Fruit fly (Drosophila melanogaster): ENCODE data around the gene qua.

Gene qua

dm6 chr2L:17450505-17451415, 46.2 kb downstream of the qua start (continued):
- TF ChIP-seq CG8632 (GFP tag; optimal IDR thresholded peaks at IDR 0.05): peak; percentile 74
- peak; percentile 55 for TF ChIP-seq Lpt (GFP tag; optimal IDR thresholded peaks at IDR 0.05)
- no peak; the same call in 2 of the 3 replicates for TF ChIP-seq eg (GFP tag; IDR thresholded peaks at IDR 0.05)
- TF ChIP-seq achi (GFP tag; optimal IDR thresholded peaks at IDR 0.05): peak; percentile 72
- peak; percentile 96 for TF ChIP-seq Eip78C (GFP tag)
- peak; percentile 62 for TF ChIP-seq CG16779 (tag; optimal IDR thresholded peaks at IDR 0.05)
- TF ChIP-seq CG11902 (GFP tag; optimal IDR thresholded peaks at IDR 0.05): peak; percentile 18
- peak; percentile 32 to 72 for TF ChIP-seq salr (GFP tag; optimal IDR thresholded peaks at IDR 0.05)
- TF ChIP-seq fd59A (GFP tag; optimal IDR thresholded peaks at IDR 0.05): peak; percentile 58
- no peak; the same call in 1 of the 2 replicates for TF ChIP-seq CG11294 (GFP tag; IDR thresholded peaks at IDR 0.05)
- TF ChIP-seq Gug (GFP tag; IDR thresholded peaks at IDR 0.05): no peak
- TF ChIP-seq CG6276 (GFP tag; optimal IDR thresholded peaks at IDR 0.05): peak; percentile 69
- TF ChIP-seq CG3919 (GFP tag; optimal IDR thresholded peaks at IDR 0.05): peak; percentile 78
- peak; percentile 80 for TF ChIP-seq CG32006 (GFP tag; optimal IDR thresholded peaks at IDR 0.05)
- TF ChIP-seq lz (GFP tag; optimal IDR thresholded peaks at IDR 0.05): peak; percentile 74
- TF ChIP-seq Smox (GFP tag; optimal IDR thresholded peaks at IDR 0.05): peak; percentile 82
- TF ChIP-seq Sox15 (GFP tag; optimal IDR thresholded peaks at IDR 0.05): peak; percentile 53
- peak; percentile 63 for TF ChIP-seq CG3032 (tag; optimal IDR thresholded peaks at IDR 0.05)
- TF ChIP-seq CG6792 (GFP tag; optimal IDR thresholded peaks at IDR 0.05): peak; percentile 77
- peak; percentile 77 for TF ChIP-seq Hr4 (GFP tag; optimal IDR thresholded peaks at IDR 0.05)
- peak; percentile 76 for TF ChIP-seq Sox14 (GFP tag; optimal IDR thresholded peaks at IDR 0.05)
- TF ChIP-seq Blimp-1 (GFP tag; optimal IDR thresholded peaks at IDR 0.05): peak; percentile 38
- no peak for TF ChIP-seq Hr38 (GFP tag; optimal IDR thresholded peaks at IDR 0.05)
- no peak for TF ChIP-seq CG9139 (GFP tag; optimal IDR thresholded peaks at IDR 0.05)
- TF ChIP-seq Hr39 (GFP tag; optimal IDR thresholded peaks at IDR 0.05): peak; percentile 72
- no peak for TF ChIP-seq dsx (GFP tag; optimal IDR thresholded peaks at IDR 0.05; ENCODE audit: poor library complexity, severe bottlenecking)
- peak; percentile 65 for TF ChIP-seq CG7368 (GFP tag; optimal IDR thresholded peaks at IDR 0.05)
- TF ChIP-seq Sox102F (GFP tag; optimal IDR thresholded peaks at IDR 0.05): peak; percentile 67
- no peak; the same call in 1 of the 2 replicates for TF ChIP-seq CG15336 (GFP tag; IDR thresholded peaks at IDR 0.05)
- TF ChIP-seq fkh (GFP tag; optimal IDR thresholded peaks at IDR 0.05): peak; percentile 10
- no peak; the same call in 2 of the 3 replicates for TF ChIP-seq CG6163 (GFP tag; IDR thresholded peaks at IDR 0.05)
- TF ChIP-seq spab (GFP tag; optimal IDR thresholded peaks at IDR 0.05): peak; percentile 52
- TF ChIP-seq ss (GFP tag; optimal IDR thresholded peaks at IDR 0.05): peak; percentile 3 to 58
- peak; percentile 35 for TF ChIP-seq CG1621 (tag; optimal IDR thresholded peaks at IDR 0.05)

- peak; percentile 35 for TF ChIP-seq Hr39 (GFP tag; optimal IDR thresholded peaks at IDR 0.05)
- TF ChIP-seq CG6792 (GFP tag; optimal IDR thresholded peaks at IDR 0.05): peak; percentile 34
- peak; percentile 65 for TF ChIP-seq CG4318 (GFP tag; optimal IDR thresholded peaks at IDR 0.05)
- TF ChIP-seq Eip75B (GFP tag; optimal IDR thresholded peaks at IDR 0.05): peak; percentile 45
- peak; percentile 20 for TF ChIP-seq Sox15 (GFP tag; optimal IDR thresholded peaks at IDR 0.05)
- TF ChIP-seq CG16779 (tag; optimal IDR thresholded peaks at IDR 0.05): no peak
- peak; percentile 2 for TF ChIP-seq lz (GFP tag; optimal IDR thresholded peaks at IDR 0.05)
- peak; percentile 76 for TF ChIP-seq pdm3 (GFP tag; optimal IDR thresholded peaks at IDR 0.05)
- peak; percentile 72 for TF ChIP-seq vri (GFP tag; optimal IDR thresholded peaks at IDR 0.05)
- TF ChIP-seq CG1621 (tag; optimal IDR thresholded peaks at IDR 0.05): peak; percentile 58
- peak; percentile 91 for TF ChIP-seq CG32006 (GFP tag; optimal IDR thresholded peaks at IDR 0.05)
- no peak for TF ChIP-seq fd59A (GFP tag; optimal IDR thresholded peaks at IDR 0.05)
- peak; percentile 46 for TF ChIP-seq CG6808 (GFP tag; optimal IDR thresholded peaks at IDR 0.05)
- TF ChIP-seq dsx (GFP tag; optimal IDR thresholded peaks at IDR 0.05; ENCODE audit: poor library complexity, severe bottlenecking): peak; percentile 4
- peak; percentile 12 for TF ChIP-seq CG7368 (GFP tag; optimal IDR thresholded peaks at IDR 0.05)
- TF ChIP-seq Smox (GFP tag; optimal IDR thresholded peaks at IDR 0.05): peak; percentile 49
- TF ChIP-seq CG3919 (GFP tag; optimal IDR thresholded peaks at IDR 0.05): peak; percentile 43
- TF ChIP-seq spab (GFP tag; optimal IDR thresholded peaks at IDR 0.05): peak; percentile 42
- peak; percentile 75 for TF ChIP-seq CG6276 (GFP tag; optimal IDR thresholded peaks at IDR 0.05)
- TF ChIP-seq CG8319 (GFP tag; optimal IDR thresholded peaks at IDR 0.05): no peak
- peak; percentile 9 for TF ChIP-seq Blimp-1 (GFP tag; optimal IDR thresholded peaks at IDR 0.05)
- TF ChIP-seq dac (GFP tag; optimal IDR thresholded peaks at IDR 0.05): peak; percentile 68
- peak; percentile 51 for TF ChIP-seq Met (GFP tag; optimal IDR thresholded peaks at IDR 0.05)
- TF ChIP-seq CG6163 (GFP tag; IDR thresholded peaks at IDR 0.05): no peak; the same call in 1 of the 3 replicates
- no peak for TF ChIP-seq fd85E (GFP tag; optimal IDR thresholded peaks at IDR 0.05)
- TF ChIP-seq ss (GFP tag; optimal IDR thresholded peaks at IDR 0.05): peak in 1 of 2 experiments; percentile 58
- TF ChIP-seq fkh (GFP tag; optimal IDR thresholded peaks at IDR 0.05): peak; percentile 80
Measured at dm6 chr2L:17449608-17450504, 47.2 kb downstream of the qua start, which contains the start of gene dl. Gene dl (minus strand): TSS chr2L:17450364.

All from whole organism, prepupa.